Fruit fly (Drosophila melanogaster): ENCODE data around the gene CG31496.

Gene CG31496

DNA sequence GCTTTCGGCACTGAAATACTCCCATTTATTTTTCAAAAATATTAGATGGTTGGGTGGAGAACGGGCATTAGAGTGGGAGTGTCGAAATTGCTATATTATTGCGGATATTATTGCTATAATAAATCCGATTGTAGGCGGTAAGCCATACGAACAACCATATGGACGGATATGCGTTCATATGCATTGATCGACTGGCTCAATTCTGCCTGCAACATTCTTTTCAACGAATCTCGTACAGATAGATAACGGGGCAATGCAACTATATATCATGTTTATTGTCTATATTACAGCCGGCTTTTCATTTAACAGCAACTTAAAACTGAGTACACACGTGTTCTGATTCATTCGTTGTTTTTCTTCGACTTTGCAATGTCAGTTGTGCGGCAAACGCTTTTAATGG, 46.2 kb downstream of the CG31496 start, which contains the start of gene CG42650:
Gene CG42650, plus strand, starts transcription at position 301 of the 400 bp plus-strand sequence.
- TF ChIP-seq Snoo (tag; optimal IDR thresholded peaks at IDR 0.05) (no peak), D1 (tag; optimal IDR thresholded peaks at IDR 0.05) (no peak), CG10348 (GFP tag; IDR thresholded peaks at IDR 0.05) (no peak), Ets98B (GFP tag; IDR thresholded peaks at IDR 0.05) (no peak)

- TF ChIP-seq CG34367 (tag; optimal IDR thresholded peaks at IDR 0.05), result no peak
- no peak for TF ChIP-seq Pif1A (GFP tag; optimal IDR thresholded peaks at IDR 0.05)
- no peak for TF ChIP-seq CG32121 (GFP tag; IDR thresholded peaks at IDR 0.05)
- TF ChIP-seq EcR (GFP tag; optimal IDR thresholded peaks at IDR 0.05), result no peak
- no peak for TF ChIP-seq Pif1B (GFP tag; optimal IDR thresholded peaks at IDR 0.05)
- TF ChIP-seq CG13204 (GFP tag; optimal IDR thresholded peaks at IDR 0.05), result no peak
- no peak for TF ChIP-seq Ets98B (GFP tag; IDR thresholded peaks at IDR 0.05)
Measured at dm6 chr3R:7394047-7394446, 49.2 kb downstream of the CG31496 start.
